Worm (Caenorhabditis elegans) whole organism, late embryonic: ENCODE measurements around the gene glrx-3.

Experiments used
- C38D4.7 ChIP-seq: fragments of 200-800 bp; sonication (Bioruptor generic); optimal IDR thresholded peaks from 2 replicates; lab custom pipeline; 2018; ENCODE audit warnings: mild to moderate bottlenecking, missing genetic modification characterization, moderate library complexity, missing compliant biosample characterization
- F13H6.1 ChIP-seq: sonication (generic microtip); optimal IDR thresholded peaks from 2 replicates; lab custom pipeline; 2016; ENCODE audit warnings: missing genetic modification characterization, missing compliant biosample characterization
- K02D7.2 ChIP-seq: sonication (generic microtip); optimal IDR thresholded peaks from 2 replicates; lab custom pipeline; 2017; ENCODE audit warnings: mild to moderate bottlenecking, missing genetic modification characterization, missing compliant biosample characterization
- K09A11.1 ChIP-seq: sonication (generic microtip); optimal IDR thresholded peaks from 2 replicates; lab custom pipeline; 2017; ENCODE audit warnings: antibody characterized with exemption, mild to moderate bottlenecking, missing genetic modification characterization, missing compliant biosample characterization; ENCODE audit not compliant: insufficient read depth
- T23F11.4 ChIP-seq: fragments of 200-800 bp; sonication (Bioruptor generic); optimal IDR thresholded peaks from 2 replicates; lab custom pipeline; 2018; ENCODE audit warnings: mild to moderate bottlenecking, missing genetic modification characterization, missing compliant biosample characterization
- ama-1 ChIP-seq: fragments of 150-350 bp; optimal IDR thresholded peaks from 2 replicates; lab custom pipeline; 2014
- ceh-14 ChIP-seq: sonication (generic microtip); optimal IDR thresholded peaks from 2 replicates; lab custom pipeline; 2016; ENCODE audit warnings: missing genotype, missing genetic modification characterization, missing compliant biosample characterization
- ceh-19 ChIP-seq: fragments of 200-800 bp; sonication (Bioruptor generic); optimal IDR thresholded peaks from 2 replicates; lab custom pipeline; 2018; ENCODE audit warnings: mild to moderate bottlenecking, missing genetic modification characterization, missing compliant biosample characterization
- ceh-2 ChIP-seq: sonication (generic microtip); optimal IDR thresholded peaks from 2 replicates; lab custom pipeline; 2016; ENCODE audit warnings: missing genotype, missing genetic modification characterization, missing compliant biosample characterization
- ceh-24 ChIP-seq: sonication (generic microtip); optimal IDR thresholded peaks from 2 replicates; lab custom pipeline; 2016; ENCODE audit warnings: mild to moderate bottlenecking, missing genetic modification characterization, missing compliant biosample characterization
- ceh-31 ChIP-seq: sonication (generic microtip); optimal IDR thresholded peaks from 2 replicates; lab custom pipeline; 2016; ENCODE audit warnings: missing genetic modification characterization, missing compliant biosample characterization
- ceh-45 ChIP-seq: fragments of 200-800 bp; sonication (Bioruptor generic); IDR thresholded peaks from 2 replicates; pipeline ENCODE4 v1.3.6; 2022; ENCODE audit warnings: missing genetic modification reagents, missing genetic modification characterization, missing compliant biosample characterization
- ceh-48 ChIP-seq: sonication (generic microtip); optimal IDR thresholded peaks from 2 replicates; lab custom pipeline; 2016; ENCODE audit warnings: missing genetic modification characterization, inconsistent platforms, missing compliant biosample characterization
- ceh-6 ChIP-seq: fragments of 200-800 bp; sonication (Bioruptor generic); optimal IDR thresholded peaks from 2 replicates; lab custom pipeline; 2018; ENCODE audit warnings: mild to moderate bottlenecking, missing genetic modification characterization, missing compliant biosample characterization
- dmd-4 ChIP-seq: sonication (generic microtip); optimal IDR thresholded peaks from 2 replicates; lab custom pipeline; 2016; ENCODE audit warnings: borderline replicate concordance, missing genetic modification characterization, missing compliant biosample characterization
- fax-1 ChIP-seq: sonication (generic microtip); optimal IDR thresholded peaks from 2 replicates; lab custom pipeline; 2016; ENCODE audit warnings: missing genotype, missing genetic modification characterization, missing compliant biosample characterization
- fkh-10 ChIP-seq: fragments of 150-350 bp; optimal IDR thresholded peaks from 2 replicates; lab custom pipeline; 2014; ENCODE audit warnings: missing biosample characterization, missing genetic modification reagents, missing genetic modification characterization
- gmeb-2 ChIP-seq: sonication (generic microtip); optimal IDR thresholded peaks from 2 replicates; lab custom pipeline; 2016; ENCODE audit warnings: missing genetic modification characterization, inconsistent platforms, missing compliant biosample characterization
- hlh-13 ChIP-seq: fragments of 200-800 bp; sonication (Bioruptor generic); optimal IDR thresholded peaks from 2 replicates; lab custom pipeline; 2018; ENCODE audit warnings: mild to moderate bottlenecking, missing genetic modification characterization, missing compliant biosample characterization
- hlh-15 ChIP-seq: sonication (generic microtip); optimal IDR thresholded peaks from 2 replicates; lab custom pipeline; 2016; ENCODE audit warnings: missing genetic modification characterization, missing compliant biosample characterization
- hlh-8 ChIP-seq: sonication (generic microtip); optimal IDR thresholded peaks from 2 replicates; lab custom pipeline; 2016; ENCODE audit warnings: missing genotype, missing genetic modification characterization, missing compliant biosample characterization
- lin-11 ChIP-seq: fragments of 200-800 bp; sonication (Bioruptor generic); optimal IDR thresholded peaks from 2 replicates; lab custom pipeline; 2018; ENCODE audit warnings: mild to moderate bottlenecking, missing genetic modification characterization, missing compliant biosample characterization
- madf-2 ChIP-seq: sonication (generic microtip); optimal IDR thresholded peaks from 2 replicates; lab custom pipeline; 2017; ENCODE audit warnings: missing genetic modification characterization, missing compliant biosample characterization
- mec-3 ChIP-seq: sonication (generic microtip); optimal IDR thresholded peaks from 2 replicates; lab custom pipeline; 2016; ENCODE audit warnings: borderline replicate concordance, missing genetic modification characterization, missing compliant biosample characterization
- nfya-1 ChIP-seq: sonication (generic microtip); optimal IDR thresholded peaks from 2 replicates; lab custom pipeline; 2017; ENCODE audit warnings: missing genetic modification characterization, mild to moderate bottlenecking, missing compliant biosample characterization, antibody characterized with exemption, moderate library complexity
- nhr-11 ChIP-seq: fragments of 150-350 bp; optimal IDR thresholded peaks from 2 replicates; lab custom pipeline; 2014; ENCODE audit warnings: missing biosample characterization, missing genetic modification characterization
- nhr-232 ChIP-seq: sonication (generic microtip); optimal IDR thresholded peaks from 2 replicates; lab custom pipeline; 2016; ENCODE audit warnings: missing genetic modification characterization, missing compliant biosample characterization
- npax-4 ChIP-seq: sonication (generic microtip); optimal IDR thresholded peaks from 2 replicates; lab custom pipeline; 2016; ENCODE audit warnings: missing genetic modification characterization, missing compliant biosample characterization
- odd-2 ChIP-seq: sonication (generic microtip); optimal IDR thresholded peaks from 2 replicates; lab custom pipeline; 2017; ENCODE audit warnings: antibody characterized with exemption, mild to moderate bottlenecking, missing genetic modification characterization, missing compliant biosample characterization
- pag-3 ChIP-seq: sonication (generic microtip); optimal IDR thresholded peaks from 2 replicates; lab custom pipeline; 2016; ENCODE audit warnings: missing compliant biosample characterization, missing genetic modification characterization, borderline replicate concordance
- pat-9 ChIP-seq: fragments of 200-800 bp; sonication (Bioruptor generic); optimal IDR thresholded peaks from 2 replicates; lab custom pipeline; 2018; ENCODE audit warnings: mild to moderate bottlenecking, missing genetic modification characterization, moderate library complexity, missing compliant biosample characterization
- pax-1 ChIP-seq: fragments of 150-350 bp; optimal IDR thresholded peaks from 2 replicates; lab custom pipeline; 2014; ENCODE audit warnings: missing biosample characterization, missing genetic modification characterization
- pha-4 ChIP-seq: fragments of 150-350 bp; optimal IDR thresholded peaks from 2 replicates; lab custom pipeline; 2018; ENCODE audit warnings: missing biosample characterization, missing genetic modification reagents, missing genetic modification characterization
- pqm-1 ChIP-seq: sonication (generic microtip); optimal IDR thresholded peaks from 2 replicates; lab custom pipeline; 2016; ENCODE audit warnings: missing genetic modification characterization, missing compliant biosample characterization
- ref-2 ChIP-seq: sonication (generic microtip); optimal IDR thresholded peaks from 2 replicates; lab custom pipeline; 2016; ENCODE audit warnings: missing genetic modification characterization, missing compliant biosample characterization
- sdc-2 ChIP-seq: sonication (generic microtip); optimal IDR thresholded peaks from 2 replicates; lab custom pipeline; 2016; ENCODE audit warnings: missing genotype, missing genetic modification characterization, missing compliant biosample characterization
- unc-3 ChIP-seq, 2 experiments: fragments of 200-800 bp in 1 of 2; sonication (Bioruptor generic) in 1 of 2; sonication (generic microtip) in 1 of 2; conservative IDR thresholded peaks in 1 of 2; optimal IDR thresholded peaks in 1 of 2; 2 replicates each; pipeline versions ENCODE4 v1.3.6 to Lab custom; 2016 to 2022; ENCODE audit warnings: missing compliant biosample characterization in 2 of 2, missing genetic modification characterization in 2 of 2, missing genetic modification reagents in 1 of 2
- unc-86 ChIP-seq: sonication (generic microtip); optimal IDR thresholded peaks from 2 replicates; lab custom pipeline; 2016; ENCODE audit warnings: missing genetic modification characterization, missing compliant biosample characterization
- zip-5 ChIP-seq: sonication (generic microtip); optimal IDR thresholded peaks from 2 replicates; lab custom pipeline; 2016; ENCODE audit warnings: missing genetic modification characterization, missing compliant biosample characterization
- ztf-16 ChIP-seq: sonication (generic microtip); optimal IDR thresholded peaks from 2 replicates; lab custom pipeline; 2017; ENCODE audit warnings: missing genetic modification characterization, missing compliant biosample characterization

Gene glrx-3

ce11 chrV:4315057-4315456 is 26.1 kb downstream of the glrx-3 start, which contains the start of gene srh-192:
Gene srh-192 (minus strand): TSS chrV:4315157.
- TF ChIP-seq ama-1 (lab: Kevin White, UChicago) (no peak), npax-4 (no peak), unc-3 (GFP tag; conservative IDR thresholded peaks at IDR 0.05; lab: Robert Waterston, UW) (no peak), unc-3 (tag; optimal IDR thresholded peaks at IDR 0.05; lab: Kevin White, UChicago) (no peak), lin-11 (no peak), pag-3 (tag; lab: Kevin White, UChicago) (no peak), K09A11.1 (no peak), nhr-11 (no peak), ceh-14 (tag; lab: Kevin White, UChicago) (no peak), pha-4 (tag; lab: Kevin White, UChicago) (no peak), sdc-2 (tag; lab: Kevin White, UChicago) (no peak), unc-86 (tag; lab: Kevin White, UChicago) (no peak), ceh-48 (tag; lab: Kevin White, UChicago) (no peak), ref-2 (no peak), F13H6.1 (no peak), odd-2 (tag; lab: Kevin White, UChicago) (no peak), ztf-16 (tag; lab: Kevin White, UChicago) (no peak), fax-1 (tag; lab: Kevin White, UChicago) (no peak), K02D7.2 (tag; lab: Kevin White, UChicago) (no peak), ceh-2 (no peak)

- TF ChIP-seq hlh-15 (no peak), ceh-31 (no peak), pat-9 (tag; lab: Kevin White, UChicago) (no peak), ceh-6 (GFP tag; lab: Kevin White, UChicago) (no peak), ceh-48 (tag; lab: Kevin White, UChicago) (no peak), ceh-45 (no peak), ceh-19 (GFP tag; lab: Kevin White, UChicago) (no peak), ceh-24 (tag; lab: Kevin White, UChicago) (no peak), lin-11 (no peak)
- TF ChIP-seq, all 69 proteins: peak for 0
Measured at ce11 chrV:4304240-4304639, 36.9 kb downstream of the glrx-3 start.

- TF ChIP-seq pha-4 (tag; lab: Kevin White, UChicago) (no peak), ceh-6 (GFP tag; lab: Kevin White, UChicago) (no peak), hlh-8 (tag; lab: Kevin White, UChicago) (no peak), C38D4.7 (GFP tag; lab: Kevin White, UChicago) (no peak), odd-2 (tag; lab: Kevin White, UChicago) (no peak), sdc-2 (tag; lab: Kevin White, UChicago) (no peak), madf-2 (no peak), fkh-10 (GFP tag; lab: Kevin White, UChicago) (no peak), ceh-48 (tag; lab: Kevin White, UChicago) (no peak), ama-1 (lab: Kevin White, UChicago) (no peak), pqm-1 (tag; lab: Kevin White, UChicago) (no peak), pat-9 (tag; lab: Kevin White, UChicago) (no peak)
Measured at ce11 chrV:4303793-4304192, 37.3 kb downstream of the glrx-3 start.

- TF ChIP-seq zip-5 (tag; lab: Kevin White, UChicago) (no peak), gmeb-2 (tag; lab: Kevin White, UChicago) (no peak), nfya-1 (tag; lab: Kevin White, UChicago) (no peak), pag-3 (tag; lab: Kevin White, UChicago) (no peak), T23F11.4 (GFP tag; lab: Kevin White, UChicago) (no peak), nhr-232 (no peak), mec-3 (tag; lab: Kevin White, UChicago) (no peak), pat-9 (tag; lab: Kevin White, UChicago) (no peak), pax-1 (no peak), hlh-13 (GFP tag; lab: Kevin White, UChicago) (no peak), dmd-4 (tag; lab: Kevin White, UChicago) (no peak), npax-4 (no peak), ceh-6 (GFP tag; lab: Kevin White, UChicago) (no peak)
Measured at ce11 chrV:4302842-4303241, 38.3 kb downstream of the glrx-3 start.
